Fruit fly (Drosophila melanogaster): ENCODE results near the gene mTerf5.

mTerf5 gene

dm6 chr3R:18243718-18244170 is 20.3 kb upstream of the mTerf5 start (continued):
- TF ChIP-seq CG8290 (GFP tag; optimal IDR thresholded peaks at IDR 0.05), result no peak
- TF ChIP-seq CG8290 (tag; optimal IDR thresholded peaks at IDR 0.05), result peak in 1 of 2 experiments; percentile 16
- no peak for TF ChIP-seq Gsc (GFP tag; IDR thresholded peaks at IDR 0.05)
- TF ChIP-seq CG14050 (GFP tag; IDR thresholded peaks at IDR 0.05), result no peak
- peak; percentile 14; the same call in 1 of the 3 replicates for TF ChIP-seq CG11456 (GFP tag; IDR thresholded peaks at IDR 0.05)
- TF ChIP-seq CG2129 (GFP tag; IDR thresholded peaks at IDR 0.05; ENCODE audit: partially characterized antibody), result no peak
- no peak for TF ChIP-seq CG11093 (GFP tag; IDR thresholded peaks at IDR 0.05)
- TF ChIP-seq CG17912 (GFP tag; optimal IDR thresholded peaks at IDR 0.05), result no peak
- peak; percentile 8 for TF ChIP-seq CG3281 (GFP tag; optimal IDR thresholded peaks at IDR 0.05)
- no peak for TF ChIP-seq gem (tag; optimal IDR thresholded peaks at IDR 0.05)
- TF ChIP-seq CG33557 (GFP tag; optimal IDR thresholded peaks at IDR 0.05), result no peak
- no peak for TF ChIP-seq tio (GFP tag; optimal IDR thresholded peaks at IDR 0.05)
- TF ChIP-seq unc-4 (GFP tag; IDR thresholded peaks at IDR 0.05; ENCODE audit: partially characterized antibody), result no peak
- peak; percentile 24 for TF ChIP-seq vfl (GFP tag; optimal IDR thresholded peaks at IDR 0.05)
- no peak for TF ChIP-seq CG12155 (GFP tag; optimal IDR thresholded peaks at IDR 0.05)
- TF ChIP-seq CG9215 (GFP tag; IDR thresholded peaks at IDR 0.05), result no peak
- no peak for TF ChIP-seq CG8089 (GFP tag; optimal IDR thresholded peaks at IDR 0.05)
- no peak for TF ChIP-seq prd (optimal IDR thresholded peaks at IDR 0.05)
- TF ChIP-seq prd (GFP tag; IDR thresholded peaks at IDR 0.05), result no peak
- no peak for TF ChIP-seq Ets65A (GFP tag)
- TF ChIP-seq CG6254 (GFP tag; optimal IDR thresholded peaks at IDR 0.05), result peak; percentile 30
- TF ChIP-seq danr (GFP tag; IDR thresholded peaks at IDR 0.05), result no peak
- TF ChIP-seq Dad (GFP tag; optimal IDR thresholded peaks at IDR 0.05), result no peak
- no peak for TF ChIP-seq crc (GFP tag; optimal IDR thresholded peaks at IDR 0.05)
- TF ChIP-seq CG11723 (GFP tag; optimal IDR thresholded peaks at IDR 0.05), result no peak
- no peak for TF ChIP-seq hth (optimal IDR thresholded peaks at IDR 0.05)
- TF ChIP-seq fd102C (GFP tag; optimal IDR thresholded peaks at IDR 0.05), result no peak
- TF ChIP-seq Sox100B (GFP tag; optimal IDR thresholded peaks at IDR 0.05), result no peak
- TF ChIP-seq abd-A (tag; optimal IDR thresholded peaks at IDR 0.05), result peak; percentile 9
- peak; percentile 49; the same call in 1 of the 3 replicates for TF ChIP-seq Dbx (GFP tag; IDR thresholded peaks at IDR 0.05)
- TF ChIP-seq CG6175 (GFP tag; IDR thresholded peaks at IDR 0.05), result 0 out of 3 replicates have a peak, but pooled peaks have one; percentile 25
- no peak for TF ChIP-seq pho (GFP tag; optimal IDR thresholded peaks at IDR 0.05)
- TF ChIP-seq ap (GFP tag; IDR thresholded peaks at IDR 0.05), result no peak
- no peak for TF ChIP-seq odd (GFP tag; optimal IDR thresholded peaks at IDR 0.05)
- 0 out of 2 replicates have a peak, but pooled peaks have one; percentile 30 for TF ChIP-seq CG14441 (GFP tag; IDR thresholded peaks at IDR 0.05)
- TF ChIP-seq pan (optimal IDR thresholded peaks at IDR 0.05), result no peak
- TF ChIP-seq pan (GFP tag; optimal IDR thresholded peaks at IDR 0.05 in 1 of 2, IDR thresholded peaks at IDR 0.05 in 1 of 2), result peak in 1 of 2 experiments; percentile 14
- peak; percentile 10; the same call in 1 of the 2 replicates for TF ChIP-seq rib (GFP tag; IDR thresholded peaks at IDR 0.05)
- no peak for TF ChIP-seq ro (GFP tag; IDR thresholded peaks at IDR 0.05)
- TF ChIP-seq Oli (tag; optimal IDR thresholded peaks at IDR 0.05), result no peak
- no peak for TF ChIP-seq Camta (GFP tag; optimal IDR thresholded peaks at IDR 0.05)
- TF ChIP-seq bigmax (GFP tag; optimal IDR thresholded peaks at IDR 0.05), result no peak
- TF ChIP-seq Max (GFP tag; optimal IDR thresholded peaks at IDR 0.05), result no peak
- no peak for TF ChIP-seq gt (GFP tag; IDR thresholded peaks at IDR 0.05)
- TF ChIP-seq scrt (GFP tag; optimal IDR thresholded peaks at IDR 0.05), result peak; percentile 50
- no peak for TF ChIP-seq Optix (GFP tag; IDR thresholded peaks at IDR 0.05)
- no peak for TF ChIP-seq NfI (GFP tag; optimal IDR thresholded peaks at IDR 0.05)
- peak; percentile 28 for TF ChIP-seq CG6765 (GFP tag; optimal IDR thresholded peaks at IDR 0.05)
- TF ChIP-seq CG3065 (GFP tag; optimal IDR thresholded peaks at IDR 0.05), result no peak
- no peak for TF ChIP-seq CG9817 (tag; optimal IDR thresholded peaks at IDR 0.05)
- no peak for TF ChIP-seq hkb (optimal IDR thresholded peaks at IDR 0.05)
- TF ChIP-seq hkb (GFP tag; IDR thresholded peaks at IDR 0.05), result no peak
- no peak for TF ChIP-seq cwo (GFP tag; optimal IDR thresholded peaks at IDR 0.05)
